Fruit fly (Drosophila melanogaster): Measurements from ENCODE around the gene Myc.
A peak's percentile ranks its signal among the peaks of the same experiment; 100 is the strongest.

The Myc gene

DNA sequence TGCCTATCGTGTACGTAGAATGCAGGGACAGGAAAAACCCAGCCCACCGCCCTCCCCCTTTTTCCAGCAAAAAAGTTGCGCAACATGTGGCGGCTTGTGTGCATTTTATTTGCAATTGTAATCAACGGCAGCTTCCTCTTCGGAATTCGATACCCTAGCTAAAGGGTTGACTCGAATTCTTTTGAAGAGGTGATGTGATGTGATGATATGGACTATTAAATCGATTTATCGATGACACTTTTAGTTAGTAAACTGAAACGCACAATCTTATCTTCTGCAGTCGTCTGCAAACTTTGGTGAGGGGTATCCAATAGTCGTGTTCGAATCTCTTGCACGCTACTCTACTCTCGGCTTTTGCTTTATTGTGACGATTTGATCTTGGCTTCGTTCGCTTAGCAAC is 8.7 kb downstream of the Myc start (continued):
- TF ChIP-seq CG14710 (tag; optimal IDR thresholded peaks at IDR 0.05): peak; percentile 27
- no peak for TF ChIP-seq rib (GFP tag; IDR thresholded peaks at IDR 0.05)
- TF ChIP-seq dimm (GFP tag; IDR thresholded peaks at IDR 0.05): no peak; the same call in 1 of the 2 replicates
- no peak for TF ChIP-seq CG30020 (tag; optimal IDR thresholded peaks at IDR 0.05)
- no peak for TF ChIP-seq CG7987 (GFP tag; optimal IDR thresholded peaks at IDR 0.05)
- peak; percentile 22 for TF ChIP-seq CG3163 (GFP tag; optimal IDR thresholded peaks at IDR 0.05)
- TF ChIP-seq otp (GFP tag; IDR thresholded peaks at IDR 0.05): peak; percentile 71; the same call in 1 of the 3 replicates
- TF ChIP-seq CG7372 (GFP tag; IDR thresholded peaks at IDR 0.05): peak; percentile 20; the same call in 1 of the 2 replicates
- peak; percentile 62 for TF ChIP-seq CG16863 (GFP tag; optimal IDR thresholded peaks at IDR 0.05)
- peak; percentile 20 for TF ChIP-seq NC2α (GFP tag; optimal IDR thresholded peaks at IDR 0.05)
- TF ChIP-seq Xbp1 (GFP tag; optimal IDR thresholded peaks at IDR 0.05): peak; percentile 78
- TF ChIP-seq CG13624 (GFP tag; optimal IDR thresholded peaks at IDR 0.05): peak; percentile 78
- TF ChIP-seq CG14667 (GFP tag; IDR thresholded peaks at IDR 0.05): no peak; the same call in 1 of the 2 replicates
- TF ChIP-seq CG5245 (GFP tag; optimal IDR thresholded peaks at IDR 0.05): peak; percentile 51
- TF ChIP-seq TFAM (GFP tag; optimal IDR thresholded peaks at IDR 0.05): no peak
- TF ChIP-seq kah (GFP tag; optimal IDR thresholded peaks at IDR 0.05): no peak
- no peak; the same call in 1 of the 2 replicates for TF ChIP-seq CG5953 (GFP tag; IDR thresholded peaks at IDR 0.05)
- TF ChIP-seq CG1792 (GFP tag; optimal IDR thresholded peaks at IDR 0.05): peak; percentile 53
- TF ChIP-seq chinmo (GFP tag; IDR thresholded peaks at IDR 0.05; ENCODE audit: partially characterized antibody): no peak
- peak; percentile 62 for TF ChIP-seq Hr3 (GFP tag; optimal IDR thresholded peaks at IDR 0.05)
- TF ChIP-seq CG10959 (GFP tag; IDR thresholded peaks at IDR 0.05): no peak
- peak; percentile 67 for TF ChIP-seq HLH54F (GFP tag; optimal IDR thresholded peaks at IDR 0.05)
- TF ChIP-seq CG11093 (GFP tag; IDR thresholded peaks at IDR 0.05): peak; percentile 71
- no peak for TF ChIP-seq CG7928 (GFP tag; optimal IDR thresholded peaks at IDR 0.05)
- no peak for TF ChIP-seq CG14965 (GFP tag; optimal IDR thresholded peaks at IDR 0.05; ENCODE audit: borderline replicate concordance)
- TF ChIP-seq CG4617 (GFP tag; optimal IDR thresholded peaks at IDR 0.05; ENCODE audit: borderline replicate concordance): peak; percentile 20
- TF ChIP-seq CG3838 (GFP tag; optimal IDR thresholded peaks at IDR 0.05): peak; percentile 19
- TF ChIP-seq grau (tag; optimal IDR thresholded peaks at IDR 0.05): peak; percentile 75
- TF ChIP-seq sug (tag; optimal IDR thresholded peaks at IDR 0.05): no peak
- no peak for TF ChIP-seq Sry-β (GFP tag; optimal IDR thresholded peaks at IDR 0.05)
- no peak; the same call in 1 of the 2 replicates for TF ChIP-seq lmd (GFP tag; IDR thresholded peaks at IDR 0.05)
- no peak for TF ChIP-seq pfk (GFP tag; optimal IDR thresholded peaks at IDR 0.05)
- TF ChIP-seq luna (GFP tag; optimal IDR thresholded peaks at IDR 0.05): peak; percentile 24
- peak; percentile 48 for TF ChIP-seq CG9876 (GFP tag; optimal IDR thresholded peaks at IDR 0.05)
- peak; percentile 60 for TF ChIP-seq zfh2 (GFP tag; optimal IDR thresholded peaks at IDR 0.05)
- TF ChIP-seq vfl (GFP tag; optimal IDR thresholded peaks at IDR 0.05): no peak
- TF ChIP-seq CG18764 (GFP tag; optimal IDR thresholded peaks at IDR 0.05): peak; percentile 46
- TF ChIP-seq ham (GFP tag; IDR thresholded peaks at IDR 0.05): no peak
- TF ChIP-seq Doc3 (GFP tag; IDR thresholded peaks at IDR 0.05; ENCODE audit: partially characterized antibody): no peak
- no peak for TF ChIP-seq Scr (GFP tag; IDR thresholded peaks at IDR 0.05; ENCODE audit: partially characterized antibody)

dm6 chrX:3382075-3382474 is 9.1 kb downstream of the Myc start:
- TF ChIP-seq stc (GFP tag; IDR thresholded peaks at IDR 0.05) (0 out of 2 replicates have a peak, but pooled peaks have one; percentile 2), Trl (optimal IDR thresholded peaks at IDR 0.05) (peak; percentile 25 to 58), Trl (GFP tag; optimal IDR thresholded peaks at IDR 0.05) (no peak), HLH4C (GFP tag; IDR thresholded peaks at IDR 0.05; ENCODE audit: partially characterized antibody) (no peak), MESR4 (GFP tag; optimal IDR thresholded peaks at IDR 0.05) (no peak), dm (GFP tag; optimal IDR thresholded peaks at IDR 0.05) (no peak), CG17385 (GFP tag; optimal IDR thresholded peaks at IDR 0.05) (peak; percentile 26), CG11504 (tag; optimal IDR thresholded peaks at IDR 0.05) (peak; percentile 37), CG34224 (GFP tag; IDR thresholded peaks at IDR 0.05; ENCODE audit: partially characterized antibody) (peak; percentile 23; the same call in 1 of the 3 replicates), oc (tag; optimal IDR thresholded peaks at IDR 0.05) (no peak), sqz (GFP tag; optimal IDR thresholded peaks at IDR 0.05) (no peak), salm (tag; optimal IDR thresholded peaks at IDR 0.05) (no peak), her (GFP tag; optimal IDR thresholded peaks at IDR 0.05) (no peak), tgo (GFP tag; IDR thresholded peaks at IDR 0.05) (0 out of 3 replicates have a peak, but pooled peaks have one; percentile 0)
